Worm (Caenorhabditis elegans): Measurements from ENCODE around the gene lips-3.

DNA sequence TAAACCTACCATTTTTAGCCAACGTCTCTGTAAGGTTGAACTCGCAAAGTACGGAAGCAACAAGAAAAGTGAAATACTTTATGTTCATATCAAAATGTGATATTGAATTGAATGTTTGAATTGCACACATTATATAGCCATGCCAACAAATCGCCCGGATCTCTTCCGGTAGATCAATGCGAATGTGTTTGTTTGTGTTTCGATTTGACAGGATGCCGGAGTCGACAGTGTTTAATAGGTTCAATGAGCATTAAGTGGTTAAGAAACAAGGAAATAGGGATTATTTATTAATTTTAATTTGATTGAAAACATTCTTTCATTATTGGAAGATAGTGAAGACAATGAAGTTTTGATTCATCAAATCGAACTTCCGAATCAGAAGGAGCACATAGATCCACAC lies 29.9 kb downstream of the lips-3 start, which contains the start of gene pqn-29:
- no peak for TF ChIP-seq nhr-76 (tag; optimal IDR thresholded peaks at IDR 0.05)
- TF ChIP-seq dmd-8 (GFP tag; IDR thresholded peaks at IDR 0.05): no peak

Measured in whole organism, L4 larva.